Worm (Caenorhabditis elegans) whole organism, L3 larva: Measurements from ENCODE around the gene pars-1.

Source experiments
- R02D3.7 ChIP-seq: fragments of 150-350 bp; optimal IDR thresholded peaks from 2 replicates; lab custom pipeline; 2014; ENCODE audit warnings: missing biosample characterization, missing genetic modification characterization
- ZK546.5 ChIP-seq: sonication (generic microtip); optimal IDR thresholded peaks from 2 replicates; lab custom pipeline; 2017; ENCODE audit warnings: missing biosample characterization, missing genetic modification characterization
- aly-2 ChIP-seq: fragments of 150-350 bp; optimal IDR thresholded peaks from 2 replicates; lab custom pipeline; 2014; ENCODE audit warnings: missing biosample characterization, missing genetic modification characterization
- ama-1 ChIP-seq: fragments of 150-350 bp; optimal IDR thresholded peaks from 2 replicates; lab custom pipeline; 2018
- ceh-16 ChIP-seq: sonication (generic microtip); optimal IDR thresholded peaks from 2 replicates; lab custom pipeline; 2017; ENCODE audit warnings: missing biosample characterization, missing genetic modification characterization
- ceh-28 ChIP-seq: fragments of 150-350 bp; optimal IDR thresholded peaks from 2 replicates; lab custom pipeline; 2014; ENCODE audit warnings: missing biosample characterization, missing genetic modification reagents, missing genetic modification characterization
- ceh-82 ChIP-seq: fragments of 150-350 bp; optimal IDR thresholded peaks from 2 replicates; lab custom pipeline; 2014; ENCODE audit warnings: missing biosample characterization, missing genetic modification characterization
- ceh-9 ChIP-seq: sonication (generic microtip); optimal IDR thresholded peaks from 2 replicates; lab custom pipeline; 2018; ENCODE audit warnings: missing biosample characterization, missing genetic modification characterization
- daf-12 ChIP-seq: fragments of 150-350 bp; optimal IDR thresholded peaks from 2 replicates; lab custom pipeline; 2014; ENCODE audit warnings: missing biosample characterization, missing genetic modification reagents, missing genetic modification characterization
- egl-27 ChIP-seq: sonication (generic microtip); optimal IDR thresholded peaks from 4 replicates; lab custom pipeline; 2017; ENCODE audit warnings: missing biosample characterization, missing genetic modification reagents, missing genetic modification characterization
- egl-5 ChIP-seq: fragments of 150-350 bp; optimal IDR thresholded peaks from 2 replicates; lab custom pipeline; 2017; ENCODE audit warnings: missing biosample characterization, missing genetic modification reagents, missing genetic modification characterization, inconsistent platforms
- elt-1 ChIP-seq: fragments of 150-350 bp; optimal IDR thresholded peaks from 2 replicates; lab custom pipeline; 2014; ENCODE audit warnings: missing biosample characterization, missing genetic modification characterization
- elt-2 ChIP-seq: sonication (generic microtip); optimal IDR thresholded peaks from 2 replicates; lab custom pipeline; 2016; ENCODE audit warnings: missing genetic modification reagents, mild to moderate bottlenecking, missing genetic modification characterization, missing compliant biosample characterization
- elt-3 ChIP-seq, 3 experiments: fragments of 150-350 bp in 1 of 3; sonication (generic microtip) in 2 of 3; optimal IDR thresholded peaks; 2 replicates in 2 of 3; 4 replicates in 1 of 3; lab custom pipeline; 2014 to 2017; ENCODE audit warnings: missing biosample characterization in 3 of 3, missing genetic modification characterization in 3 of 3
- eor-1 ChIP-seq, 2 experiments: fragments of 150-350 bp; optimal IDR thresholded peaks; 2 replicates each; lab custom pipeline; 2014 to 2018; ENCODE audit warnings: missing biosample characterization in 2 of 2, missing genetic modification characterization in 2 of 2
- fkh-10 ChIP-seq: sonication (generic microtip); optimal IDR thresholded peaks from 2 replicates; lab custom pipeline; 2017; ENCODE audit warnings: missing biosample characterization, missing genetic modification reagents, missing genetic modification characterization
- fkh-2 ChIP-seq: fragments of 150-350 bp; optimal IDR thresholded peaks from 2 replicates; lab custom pipeline; 2014; ENCODE audit warnings: missing biosample characterization, missing genetic modification reagents, missing genetic modification characterization
- fos-1 ChIP-seq: fragments of 150-350 bp; optimal IDR thresholded peaks from 2 replicates; lab custom pipeline; 2014; ENCODE audit warnings: missing biosample characterization, missing genetic modification characterization
- hmg-11 ChIP-seq: sonication (generic microtip); optimal IDR thresholded peaks from 2 replicates; lab custom pipeline; 2016; ENCODE audit warnings: missing genetic modification characterization, missing compliant biosample characterization
- jun-1 ChIP-seq: fragments of 150-350 bp; optimal IDR thresholded peaks from 2 replicates; lab custom pipeline; 2014; ENCODE audit warnings: missing biosample characterization, missing genetic modification reagents, missing genetic modification characterization
- lin-15B ChIP-seq: fragments of 150-350 bp; optimal IDR thresholded peaks from 2 replicates; lab custom pipeline; 2014; ENCODE audit warnings: missing biosample characterization, missing genetic modification characterization
- lin-39 ChIP-seq: fragments of 150-350 bp; optimal IDR thresholded peaks from 2 replicates; lab custom pipeline; 2018; ENCODE audit warnings: missing biosample characterization, missing genetic modification reagents, missing genetic modification characterization
- lsy-12 ChIP-seq: sonication (generic microtip); optimal IDR thresholded peaks from 2 replicates; lab custom pipeline; 2016; ENCODE audit warnings: mild to moderate bottlenecking, missing genetic modification characterization, missing compliant biosample characterization
- mdl-1 ChIP-seq: fragments of 150-350 bp; optimal IDR thresholded peaks from 2 replicates; lab custom pipeline; 2014; ENCODE audit warnings: missing biosample characterization, missing genetic modification characterization
- mml-1 ChIP-seq: fragments of 150-350 bp; sonication (generic microtip); optimal IDR thresholded peaks from 3 replicates; lab custom pipeline; 2014; ENCODE audit warnings: missing biosample characterization, missing genetic modification characterization
- nfya-1 ChIP-seq: sonication (generic microtip); optimal IDR thresholded peaks from 2 replicates; lab custom pipeline; 2017; ENCODE audit warnings: missing genetic modification characterization, mild to moderate bottlenecking, missing compliant biosample characterization, antibody characterized with exemption, moderate library complexity; ENCODE audit not compliant: insufficient read depth
- nhr-11 ChIP-seq: fragments of 150-350 bp; optimal IDR thresholded peaks from 2 replicates; lab custom pipeline; 2014; ENCODE audit warnings: missing biosample characterization, missing genetic modification characterization
- nhr-12 ChIP-seq: fragments of 150-350 bp; optimal IDR thresholded peaks from 2 replicates; lab custom pipeline; 2014; ENCODE audit warnings: missing biosample characterization, missing genetic modification characterization
- nhr-23 ChIP-seq: fragments of 150-350 bp; optimal IDR thresholded peaks from 2 replicates; lab custom pipeline; 2014; ENCODE audit warnings: missing biosample characterization, missing genetic modification reagents, missing genetic modification characterization
- nhr-237 ChIP-seq: fragments of 150-350 bp; optimal IDR thresholded peaks from 2 replicates; lab custom pipeline; 2014; ENCODE audit warnings: missing biosample characterization, missing genetic modification characterization
- nhr-25 ChIP-seq: sonication (generic microtip); optimal IDR thresholded peaks from 2 replicates; lab custom pipeline; 2017; ENCODE audit warnings: missing biosample characterization, missing genetic modification characterization
- nhr-28 ChIP-seq: fragments of 150-350 bp; optimal IDR thresholded peaks from 2 replicates; lab custom pipeline; 2014; ENCODE audit warnings: missing biosample characterization, missing genetic modification characterization
- nhr-43 ChIP-seq: sonication (generic microtip); optimal IDR thresholded peaks from 2 replicates; lab custom pipeline; 2016; ENCODE audit warnings: mild to moderate bottlenecking, missing genetic modification characterization, missing compliant biosample characterization; ENCODE audit not compliant: poor library complexity, severe bottlenecking
- nhr-67 ChIP-seq: fragments of 150-350 bp; optimal IDR thresholded peaks from 2 replicates; lab custom pipeline; 2014; ENCODE audit warnings: missing biosample characterization, missing genetic modification characterization
- nhr-76 ChIP-seq: fragments of 150-350 bp; sonication (generic microtip); optimal IDR thresholded peaks from 5 replicates; lab custom pipeline; 2014; ENCODE audit warnings: missing biosample characterization, missing genetic modification characterization
- nhr-77 ChIP-seq: fragments of 150-350 bp; optimal IDR thresholded peaks from 2 replicates; lab custom pipeline; 2014; ENCODE audit warnings: missing biosample characterization, missing genetic modification characterization
- pha-4 ChIP-seq: fragments of 150-350 bp; optimal IDR thresholded peaks from 2 replicates; lab custom pipeline; 2014; ENCODE audit warnings: missing biosample characterization, missing genetic modification reagents, missing genetic modification characterization
- pqm-1 ChIP-seq: fragments of 150-350 bp; optimal IDR thresholded peaks from 2 replicates; lab custom pipeline; 2017; ENCODE audit warnings: missing biosample characterization, missing genetic modification characterization, inconsistent platforms
- sea-2 ChIP-seq: fragments of 150-350 bp; sonication (generic microtip); optimal IDR thresholded peaks from 4 replicates; lab custom pipeline; 2014; ENCODE audit warnings: missing biosample characterization, missing genetic modification reagents, missing genetic modification characterization
- skn-1 ChIP-seq: fragments of 150-350 bp; optimal IDR thresholded peaks from 2 replicates; lab custom pipeline; 2014; ENCODE audit warnings: missing biosample characterization, missing genetic modification characterization
- snpc-4 ChIP-seq: fragments of 150-350 bp; optimal IDR thresholded peaks from 2 replicates; lab custom pipeline; 2014; ENCODE audit warnings: missing biosample characterization, missing genetic modification characterization
- tbx-2 ChIP-seq: sonication (generic microtip); optimal IDR thresholded peaks from 2 replicates; lab custom pipeline; 2016; ENCODE audit warnings: mild to moderate bottlenecking, missing genetic modification characterization, missing compliant biosample characterization
- unc-39 ChIP-seq: sonication (generic microtip); optimal IDR thresholded peaks from 4 replicates; lab custom pipeline; 2017; ENCODE audit warnings: missing biosample characterization, missing genetic modification characterization
- unc-62 ChIP-seq: fragments of 150-350 bp; sonication (generic microtip); optimal IDR thresholded peaks from 4 replicates; lab custom pipeline; 2014; ENCODE audit warnings: missing biosample characterization, missing genetic modification reagents, missing genetic modification characterization
- zag-1 ChIP-seq: fragments of 150-350 bp; optimal IDR thresholded peaks from 2 replicates; lab custom pipeline; 2014; ENCODE audit warnings: missing biosample characterization, missing genetic modification characterization
- ztf-11 ChIP-seq: fragments of 150-350 bp; optimal IDR thresholded peaks from 2 replicates; lab custom pipeline; 2014; ENCODE audit warnings: missing biosample characterization, missing genetic modification characterization
- ztf-4 ChIP-seq: fragments of 150-350 bp; optimal IDR thresholded peaks from 2 replicates; lab custom pipeline; 2014; ENCODE audit warnings: missing biosample characterization, missing genetic modification characterization

Gene pars-1

ce11 chrIII:7273718-7274117, 34.9 kb downstream of the pars-1 start:
- peak; percentile 29 for TF ChIP-seq nhr-43 (tag; lab: Kevin White, UChicago)
- peak; percentile 33 for TF ChIP-seq nhr-23
- TF ChIP-seq nhr-25 = peak; percentile 31
- no peak for TF ChIP-seq lin-15B (tag; lab: Kevin White, UChicago)

DNA sequence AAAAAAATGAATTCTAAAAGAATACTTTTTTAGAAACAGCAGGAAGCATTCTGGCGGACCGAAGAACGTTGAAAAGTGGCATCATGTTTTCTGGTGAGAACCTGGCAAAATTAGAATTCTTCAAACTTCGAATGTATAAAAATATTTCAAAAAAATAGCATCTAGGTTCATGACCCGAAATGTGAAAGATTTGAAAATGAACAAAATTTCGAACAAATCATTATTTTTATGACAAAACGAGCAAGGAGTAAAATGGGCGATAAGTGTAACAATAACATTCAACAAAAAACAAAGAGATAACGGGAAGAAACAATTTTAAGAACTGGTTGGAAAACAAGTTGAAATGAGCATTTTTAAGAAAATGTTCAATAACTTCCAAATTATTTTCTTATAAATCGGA, 36.5 kb downstream of the pars-1 start, which contains the start of gene psd-1:
psd-1 (minus strand) TSS at position 101 of the 400 bp plus-strand sequence.
- TF ChIP-seq nhr-237 (no peak), ZK546.5 (tag; lab: Kevin White, UChicago) (no peak), elt-3 (tag; optimal IDR thresholded peaks at IDR 0.05; lab: Kevin White, UChicago) (no peak), nhr-67 (no peak), lin-15B (tag; lab: Kevin White, UChicago) (no peak), skn-1 (no peak), hmg-11 (tag; lab: Kevin White, UChicago) (no peak), ceh-82 (no peak), mdl-1 (no peak)
- TF ChIP-seq, all 47 proteins: peak for 0

ce11 chrIII:7277228-7277627, 38.4 kb downstream of the pars-1 start, which contains the start of the genes spot-1 and B0361.11:
spot-1 (minus strand) TSS chrIII:7277274.
B0361.11 (plus strand) TSS chrIII:7277599.
- peak; percentile 64 for TF ChIP-seq nfya-1 (tag; lab: Kevin White, UChicago)
- no peak for TF ChIP-seq tbx-2
- no peak for TF ChIP-seq ceh-16 (tag; lab: Kevin White, UChicago)
- TF ChIP-seq lsy-12 (tag; lab: Kevin White, UChicago) = no peak
- TF ChIP-seq fos-1 (tag; lab: Kevin White, UChicago) = no peak
- no peak for TF ChIP-seq nhr-28
- TF ChIP-seq ceh-28 (tag; lab: Kevin White, UChicago) = peak; percentile 19
- no peak for TF ChIP-seq elt-1 (tag; lab: Kevin White, UChicago)
- TF ChIP-seq nhr-76 (tag; lab: Kevin White, UChicago) = no peak
- no peak for TF ChIP-seq fkh-2 (tag; lab: Kevin White, UChicago)
- TF ChIP-seq lin-15B (tag; lab: Kevin White, UChicago) = peak; percentile 72
- TF ChIP-seq nhr-11 (tag; lab: Kevin White, UChicago) = no peak
- TF ChIP-seq snpc-4 = peak; percentile 60
- peak; percentile 54 for TF ChIP-seq skn-1
- peak; percentile 63 for TF ChIP-seq hmg-11 (tag; lab: Kevin White, UChicago)
- no peak for TF ChIP-seq unc-39 (tag; lab: Kevin White, UChicago)
- TF ChIP-seq daf-12 = no peak
- TF ChIP-seq pha-4 = peak; percentile 81
- TF ChIP-seq nhr-25 = peak; percentile 13
- no peak for TF ChIP-seq ZK546.5 (tag; lab: Kevin White, UChicago)
- TF ChIP-seq nhr-77 (tag; lab: Kevin White, UChicago) = no peak
- no peak for TF ChIP-seq lin-39 (tag; lab: Kevin White, UChicago)
- TF ChIP-seq sea-2 (GFP tag; lab: Kevin White, UChicago) = no peak
- TF ChIP-seq mml-1 (tag; lab: Kevin White, UChicago) = no peak
- no peak for TF ChIP-seq pqm-1
- peak; percentile 50 for TF ChIP-seq R02D3.7 (tag; lab: Kevin White, UChicago)
- no peak for TF ChIP-seq nhr-237
- TF ChIP-seq elt-2 (tag; lab: Kevin White, UChicago) = peak; percentile 15
- no peak for TF ChIP-seq eor-1 (tag; optimal IDR thresholded peaks at IDR 0.05; lab: Kevin White, UChicago)
- TF ChIP-seq aly-2 (tag; lab: Kevin White, UChicago) = no peak
- no peak for TF ChIP-seq ceh-82
- peak; percentile 14 for TF ChIP-seq egl-5 (tag; lab: Kevin White, UChicago)
- no peak for TF ChIP-seq ztf-11 (tag; lab: Kevin White, UChicago)
- no peak for TF ChIP-seq ama-1 (lab: Kevin White, UChicago)
- no peak for TF ChIP-seq jun-1 (tag; lab: Kevin White, UChicago)
- TF ChIP-seq elt-3 (tag; optimal IDR thresholded peaks at IDR 0.05; lab: Kevin White, UChicago) = no peak
- TF ChIP-seq nhr-12 = no peak
- TF ChIP-seq mdl-1 = no peak
- no peak for TF ChIP-seq unc-62 (GFP tag; lab: Kevin White, UChicago)
- TF ChIP-seq egl-27 = no peak
- no peak for TF ChIP-seq fkh-10
- TF ChIP-seq ceh-9 = no peak
- TF ChIP-seq nhr-43 (tag; lab: Kevin White, UChicago) = peak; percentile 35
- peak; percentile 79 for TF ChIP-seq nhr-23
- TF ChIP-seq ztf-4 (tag; lab: Kevin White, UChicago) = no peak
- no peak for TF ChIP-seq nhr-67
- no peak for TF ChIP-seq zag-1 (tag; lab: Kevin White, UChicago)
